Worm (Caenorhabditis elegans) whole organism, L2 larva: ENCODE data around the gene skpo-3.

ENCODE experiments used
- R02D3.7 ChIP-seq: fragments of 150-350 bp; optimal IDR thresholded peaks from 2 replicates; lab custom pipeline; 2014; ENCODE audit warnings: missing biosample characterization, missing genetic modification characterization
- ama-1 ChIP-seq: fragments of 150-350 bp; optimal IDR thresholded peaks from 2 replicates; lab custom pipeline; 2018; ENCODE audit warnings: inconsistent platforms
- blmp-1 ChIP-seq: sonication (generic microtip); optimal IDR thresholded peaks from 2 replicates; lab custom pipeline; 2017; ENCODE audit warnings: missing genetic modification characterization, mild to moderate bottlenecking, missing compliant biosample characterization, antibody characterized with exemption, moderate library complexity; ENCODE audit not compliant: insufficient read depth
- ceh-16 ChIP-seq: fragments of 150-350 bp; optimal IDR thresholded peaks from 2 replicates; lab custom pipeline; 2014; ENCODE audit warnings: missing biosample characterization, missing genetic modification characterization
- ceh-82 ChIP-seq: fragments of 150-350 bp; optimal IDR thresholded peaks from 2 replicates; lab custom pipeline; 2014; ENCODE audit warnings: missing biosample characterization, missing genetic modification characterization
- egl-27 ChIP-seq: sonication (generic microtip); optimal IDR thresholded peaks from 3 replicates; lab custom pipeline; 2017; ENCODE audit warnings: missing biosample characterization, missing genetic modification reagents, missing genetic modification characterization
- elt-1 ChIP-seq: fragments of 150-350 bp; optimal IDR thresholded peaks from 2 replicates; lab custom pipeline; 2014; ENCODE audit warnings: missing biosample characterization, missing genetic modification characterization
- lin-13 ChIP-seq: fragments of 150-350 bp; optimal IDR thresholded peaks from 2 replicates; lab custom pipeline; 2014; ENCODE audit warnings: missing biosample characterization, missing genetic modification reagents, missing genetic modification characterization
- lsy-2 ChIP-seq, 2 experiments: fragments of 150-350 bp in 1 of 2; sonication (generic microtip) in 1 of 2; optimal IDR thresholded peaks; 2 replicates each; lab custom pipeline; 2014 to 2017; ENCODE audit warnings: missing biosample characterization in 2 of 2, missing genetic modification characterization in 2 of 2
- nhr-12 ChIP-seq: fragments of 150-350 bp; optimal IDR thresholded peaks from 2 replicates; lab custom pipeline; 2014; ENCODE audit warnings: missing biosample characterization, missing genetic modification characterization
- nhr-25 ChIP-seq: fragments of 150-350 bp; sonication (generic microtip); optimal IDR thresholded peaks from 3 replicates; lab custom pipeline; 2014; ENCODE audit warnings: missing biosample characterization, missing genetic modification characterization
- sem-4 ChIP-seq: fragments of 150-350 bp; optimal IDR thresholded peaks from 2 replicates; lab custom pipeline; 2014; ENCODE audit warnings: missing biosample characterization, missing genetic modification reagents, missing genetic modification characterization
- zag-1 ChIP-seq: fragments of 150-350 bp; optimal IDR thresholded peaks from 2 replicates; lab custom pipeline; 2014; ENCODE audit warnings: missing biosample characterization, missing genetic modification characterization
- ztf-11 ChIP-seq: sonication (generic microtip); optimal IDR thresholded peaks from 2 replicates; lab custom pipeline; 2017; ENCODE audit warnings: missing biosample characterization, missing genetic modification characterization

ce11 chrII:7272513-7272912 lies 26.8 kb downstream of the skpo-3 start:
- no peak for TF ChIP-seq lin-13 (GFP tag; lab: Kevin White, UChicago)
- no peak for TF ChIP-seq nhr-12
- TF ChIP-seq zag-1 (tag; lab: Kevin White, UChicago): no peak
- TF ChIP-seq egl-27 (tag; lab: Kevin White, UChicago): peak; percentile 8
- TF ChIP-seq ceh-82 (tag; lab: Kevin White, UChicago): no peak
- TF ChIP-seq ztf-11 (tag; lab: Kevin White, UChicago): no peak
- TF ChIP-seq ama-1: no peak
- TF ChIP-seq sem-4 (tag; lab: Kevin White, UChicago): no peak
- no peak for TF ChIP-seq R02D3.7
- peak; percentile 74 for TF ChIP-seq nhr-25 (tag; lab: Kevin White, UChicago)
- no peak for TF ChIP-seq lsy-2 (tag; optimal IDR thresholded peaks at IDR 0.05; lab: Kevin White, UChicago)
- no peak for TF ChIP-seq elt-1
- peak; percentile 3 for TF ChIP-seq blmp-1 (tag; lab: Kevin White, UChicago)
- TF ChIP-seq ceh-16 (tag; lab: Kevin White, UChicago): no peak
